Worm (Caenorhabditis elegans) whole organism, midembryonic: Measurements from ENCODE around the gene C07E3.4.

Source experiments
- T22C8.4 ChIP-seq: fragments of 200-800 bp; sonication (Bioruptor generic); IDR thresholded peaks from 2 replicates; pipeline ENCODE4 v1.3.6; 2022; ENCODE audit warnings: missing genetic modification characterization, missing compliant biosample characterization
- cog-1 ChIP-seq: sonication (generic microtip); optimal IDR thresholded peaks from 2 replicates; lab custom pipeline; 2016; ENCODE audit warnings: missing genetic modification characterization, missing compliant biosample characterization
- flt-1 ChIP-seq: fragments of 200-800 bp; sonication (Bioruptor generic); IDR thresholded peaks from 2 replicates; pipeline ENCODE4 v1.3.6; 2022; ENCODE audit warnings: missing genetic modification characterization, missing compliant biosample characterization
- klf-2 ChIP-seq: fragments of 200-800 bp; sonication (Bioruptor generic); conservative IDR thresholded peaks from 2 replicates; pipeline ENCODE4 v1.3.6; 2022; ENCODE audit warnings: missing genetic modification reagents, missing genetic modification characterization, missing compliant biosample characterization
- med-1 ChIP-seq: sonication (generic microtip); optimal IDR thresholded peaks from 2 replicates; lab custom pipeline; 2017; ENCODE audit warnings: missing genetic modification characterization, mild to moderate bottlenecking, missing compliant biosample characterization, antibody characterized with exemption, missing genetic modification reagents; ENCODE audit not compliant: insufficient read depth
- ref-1 ChIP-seq: fragments of 200-800 bp; sonication (Bioruptor generic); conservative IDR thresholded peaks from 2 replicates; pipeline ENCODE4 v1.3.6; 2022; ENCODE audit warnings: missing genetic modification reagents, missing genetic modification characterization, missing compliant biosample characterization
- tab-1 ChIP-seq: fragments of 200-800 bp; sonication (Bioruptor generic); IDR thresholded peaks from 2 replicates; pipeline ENCODE4 v1.3.6; 2022; ENCODE audit warnings: missing genetic modification characterization, missing compliant biosample characterization
- ztf-23 ChIP-seq: fragments of 200-800 bp; sonication (Bioruptor generic); IDR thresholded peaks from 2 replicates; pipeline ENCODE4 v1.3.6; 2022; ENCODE audit warnings: missing genetic modification reagents, missing genetic modification characterization, missing compliant biosample characterization
- ztf-29 ChIP-seq: fragments of 200-800 bp; sonication (Bioruptor generic); IDR thresholded peaks from 2 replicates; pipeline ENCODE4 v1.3.6; 2022; ENCODE audit warnings: missing genetic modification reagents, missing genetic modification characterization, missing compliant biosample characterization

C07E3.4 gene

DNA sequence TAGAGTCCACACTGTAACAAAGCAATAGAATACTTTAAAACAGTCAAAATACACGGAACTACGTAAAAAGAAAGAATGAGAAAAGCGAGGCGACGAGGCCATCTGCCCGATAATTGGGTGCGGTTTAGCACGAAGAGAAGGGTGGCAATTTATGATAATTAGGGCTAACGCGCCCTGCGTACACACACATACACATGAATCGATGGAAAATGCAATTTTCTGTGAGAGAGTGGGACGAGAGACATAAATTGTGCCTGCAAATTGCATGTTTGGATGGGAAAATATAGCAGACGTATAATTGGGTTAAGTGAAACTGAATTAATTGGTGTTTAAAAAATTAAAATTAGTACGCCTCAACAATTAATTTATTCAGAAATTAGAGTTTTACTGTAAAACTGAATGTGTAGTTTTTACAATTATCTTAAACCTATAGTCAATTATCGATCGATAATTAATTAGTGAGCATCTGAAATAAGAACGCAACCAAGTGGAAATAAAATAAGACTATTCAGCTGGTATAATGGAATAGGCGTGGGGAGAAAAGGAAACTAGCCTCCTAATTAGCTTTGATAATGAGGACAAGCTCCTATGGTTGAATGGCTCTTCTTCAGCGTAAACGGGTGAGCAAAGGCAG is 13.1 kb downstream of the C07E3.4 start:
- no peak for TF ChIP-seq ztf-23 (GFP tag; lab: Robert Waterston, UW)
- TF ChIP-seq flt-1, result no peak

DNA sequence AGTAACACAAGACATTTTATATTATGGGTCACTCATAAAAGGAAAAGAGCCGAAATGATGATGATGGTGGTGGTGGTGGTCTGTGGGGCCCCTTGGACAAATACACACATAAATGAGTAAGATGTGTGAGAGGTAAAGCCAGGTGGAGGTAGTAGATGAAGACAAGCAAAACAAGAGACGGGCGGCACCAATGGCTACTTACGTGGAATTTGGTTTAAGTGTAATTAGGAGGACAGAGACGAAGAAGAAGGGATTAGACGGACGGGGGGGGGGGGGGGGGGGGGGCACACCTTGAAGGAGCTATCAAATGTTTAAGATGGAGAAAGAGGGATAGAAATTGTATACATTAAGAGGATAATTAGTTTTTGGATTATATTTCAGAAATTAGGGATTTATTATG is 14.2 kb downstream of the C07E3.4 start:
- TF ChIP-seq T22C8.4, result no peak
- TF ChIP-seq ztf-29 (GFP tag; lab: Robert Waterston, UW), result no peak
- TF ChIP-seq med-1, result no peak
- no peak for TF ChIP-seq tab-1
- TF ChIP-seq klf-2 (GFP tag; lab: Robert Waterston, UW), result no peak
- TF ChIP-seq flt-1, result no peak
- TF ChIP-seq ztf-23 (GFP tag; lab: Robert Waterston, UW), result no peak
- TF ChIP-seq cog-1 (tag; lab: Kevin White, UChicago), result no peak
- no peak for TF ChIP-seq ref-1 (GFP tag; lab: Robert Waterston, UW)

- no peak for TF ChIP-seq flt-1
- TF ChIP-seq T22C8.4, result no peak
These were observed 17.3 kb downstream of the C07E3.4 start for ce11 chrII:10377901-10378300.

- TF ChIP-seq klf-2 (GFP tag; lab: Robert Waterston, UW), result no peak
- TF ChIP-seq med-1, result no peak
- TF ChIP-seq cog-1 (tag; lab: Kevin White, UChicago), result no peak
- no peak for TF ChIP-seq ref-1 (GFP tag; lab: Robert Waterston, UW)
- TF ChIP-seq T22C8.4, result no peak
- TF ChIP-seq ztf-29 (GFP tag; lab: Robert Waterston, UW), result no peak
- TF ChIP-seq tab-1, result no peak
- no peak for TF ChIP-seq ztf-23 (GFP tag; lab: Robert Waterston, UW)
- TF ChIP-seq flt-1, result no peak
These were observed 19.0 kb downstream of the C07E3.4 start for ce11 chrII:10379546-10379945.

DNA sequence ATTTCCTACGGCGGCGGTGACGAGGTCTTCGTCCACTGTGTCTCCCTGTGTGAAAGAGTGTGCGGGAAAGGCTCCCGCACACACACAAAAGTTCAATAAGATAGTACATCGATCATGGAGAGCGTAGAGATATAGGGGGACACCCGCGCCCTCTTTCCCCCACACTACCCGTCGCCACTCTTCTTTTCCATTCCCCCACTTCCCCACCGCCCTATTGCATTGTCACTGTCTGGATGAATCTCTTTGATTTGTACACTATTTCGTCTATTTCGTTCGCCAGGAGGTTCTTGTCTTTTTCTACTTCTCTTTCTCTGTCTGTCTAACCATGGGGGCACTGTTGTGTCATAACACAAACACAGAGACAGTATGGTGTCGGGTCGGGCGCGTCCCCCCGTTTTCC is 21.7 kb downstream of the C07E3.4 start:
- TF ChIP-seq ztf-29 (GFP tag; lab: Robert Waterston, UW) (no peak), cog-1 (tag; lab: Kevin White, UChicago) (peak; percentile 49), ref-1 (GFP tag; lab: Robert Waterston, UW) (no peak)

DNA sequence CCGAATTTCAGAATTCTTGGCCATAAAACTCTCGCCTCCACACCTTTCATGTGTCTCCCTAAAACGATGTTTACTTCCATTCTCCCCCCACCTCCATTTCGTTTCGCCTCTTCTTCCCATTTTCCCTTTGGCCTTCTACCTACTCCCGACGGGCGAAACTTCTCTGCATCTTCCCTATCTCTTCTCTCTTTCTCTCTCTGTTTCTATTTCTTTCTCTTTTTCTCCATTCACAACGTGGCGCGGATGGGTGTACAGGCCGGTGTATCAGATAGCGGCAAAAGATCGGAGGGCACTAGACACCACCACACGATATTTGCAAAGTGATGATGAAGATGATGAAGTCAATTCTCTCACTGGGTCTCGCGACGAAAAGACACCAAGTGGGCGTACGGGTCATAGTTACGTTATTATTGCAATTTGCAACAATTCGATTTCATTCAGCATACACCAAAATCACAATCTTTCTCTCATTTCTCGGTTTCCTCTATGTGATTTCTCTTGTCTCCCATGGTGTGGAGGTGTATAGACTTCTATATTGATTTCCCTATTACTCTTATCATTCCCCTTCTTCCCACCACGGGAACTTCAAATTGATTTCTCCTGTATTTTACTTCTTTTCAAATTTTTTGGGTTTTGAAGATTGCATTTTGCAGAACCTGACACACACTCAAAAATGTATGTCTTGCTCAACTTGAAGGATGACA is 24.2 kb downstream of the C07E3.4 start, which contains the start of gene ztf-27:
TSS of gene ztf-27 (plus strand) at position 654 of the 704 bp plus-strand sequence.
- TF ChIP-seq cog-1 (tag; lab: Kevin White, UChicago), result no peak

- peak; percentile 67; the same call in 1 of the 2 replicates for TF ChIP-seq ztf-23 (GFP tag; lab: Robert Waterston, UW)
- TF ChIP-seq ref-1 (GFP tag; lab: Robert Waterston, UW), result 0 out of 2 replicates have a peak, but pooled peaks have one; percentile 17
- TF ChIP-seq klf-2 (GFP tag; lab: Robert Waterston, UW), result 0 out of 2 replicates have a peak, but pooled peaks have one; percentile 30
- no peak for TF ChIP-seq T22C8.4
- TF ChIP-seq cog-1 (tag; lab: Kevin White, UChicago), result peak; percentile 35
- TF ChIP-seq tab-1, result peak; percentile 58; the same call in 1 of the 2 replicates
- TF ChIP-seq ztf-29 (GFP tag; lab: Robert Waterston, UW), result no peak
- peak; percentile 77 for TF ChIP-seq flt-1
- TF ChIP-seq med-1, result peak; percentile 60
These were observed 27.6 kb downstream of the C07E3.4 start for ce11 chrII:10388041-10388706.

DNA sequence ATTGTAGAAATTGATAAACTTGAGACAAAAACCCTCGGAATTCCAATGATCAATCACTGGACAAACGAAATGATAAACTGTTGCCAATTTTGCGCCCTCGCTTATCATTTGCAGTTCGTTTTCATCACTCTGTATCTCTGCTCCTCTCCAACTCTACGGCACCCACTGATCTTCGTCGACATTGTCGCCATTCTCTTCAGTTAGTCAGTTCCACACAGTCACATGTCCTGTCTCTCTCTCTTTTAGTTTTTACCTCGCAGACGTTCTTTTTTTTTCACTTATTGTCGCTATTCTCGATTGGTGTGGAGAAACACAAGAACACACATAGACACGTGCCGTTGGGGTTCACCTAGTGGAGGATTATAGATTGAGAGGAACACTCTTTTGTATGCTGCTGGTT is 28.5 kb downstream of the C07E3.4 start:
- TF ChIP-seq flt-1 (no peak), ztf-29 (GFP tag; lab: Robert Waterston, UW) (no peak), T22C8.4 (no peak), ztf-23 (GFP tag; lab: Robert Waterston, UW) (no peak), med-1 (no peak), ref-1 (GFP tag; lab: Robert Waterston, UW) (no peak), tab-1 (no peak), cog-1 (tag; lab: Kevin White, UChicago) (no peak), klf-2 (GFP tag; lab: Robert Waterston, UW) (no peak)

- TF ChIP-seq T22C8.4 (no peak), med-1 (no peak), ref-1 (GFP tag; lab: Robert Waterston, UW) (no peak), ztf-23 (GFP tag; lab: Robert Waterston, UW) (no peak), flt-1 (no peak), ztf-29 (GFP tag; lab: Robert Waterston, UW) (no peak), tab-1 (no peak), klf-2 (GFP tag; lab: Robert Waterston, UW) (no peak), cog-1 (tag; lab: Kevin White, UChicago) (no peak)
These were observed 29.2 kb downstream of the C07E3.4 start for ce11 chrII:10389776-10390175.

- no peak for TF ChIP-seq T22C8.4
- TF ChIP-seq flt-1, result no peak
- TF ChIP-seq ztf-23 (GFP tag; lab: Robert Waterston, UW), result no peak
- TF ChIP-seq ztf-29 (GFP tag; lab: Robert Waterston, UW), result no peak
- TF ChIP-seq klf-2 (GFP tag; lab: Robert Waterston, UW), result no peak
- no peak for TF ChIP-seq ref-1 (GFP tag; lab: Robert Waterston, UW)
These were observed 29.7 kb downstream of the C07E3.4 start for ce11 chrII:10390250-10390821.
